Fruit fly (Drosophila melanogaster) whole organism, embryonic: ENCODE results near the gene ver.
A peak's percentile ranks its signal among the peaks of the same experiment; 100 is the strongest.

Experiments
- Atf-2 ChIP-seq: fragments of 200-800 bp; sonication (Bioruptor generic); optimal IDR thresholded peaks from 2 replicates; lab custom pipeline; 2016; ENCODE audit warnings: missing biosample characterization, missing genetic modification characterization
- Awh ChIP-seq: fragments of 200-800 bp; sonication (Bioruptor generic); IDR thresholded peaks from 2 replicates; pipeline ENCODE4, ENCODE4 v1.3.6; 2022; ENCODE audit warnings: missing biosample characterization, missing genetic modification characterization
- CG1024 ChIP-seq: fragments of 200-800 bp; sonication (Bioruptor generic); IDR thresholded peaks from 2 replicates; pipeline ENCODE4 v1.3.6; 2022; ENCODE audit warnings: missing biosample characterization, missing genetic modification characterization
- CG11560 ChIP-seq: fragments of 200-800 bp; sonication (Bioruptor generic); IDR thresholded peaks from 3 replicates; pipeline ENCODE4 v1.3.6; 2022; ENCODE audit warnings: missing biosample characterization, missing genetic modification characterization
- CG12104 ChIP-seq: fragments of 200-800 bp; sonication (Bioruptor generic); optimal IDR thresholded peaks from 3 replicates; lab custom pipeline; 2016; ENCODE audit warnings: missing biosample characterization, missing genetic modification characterization
- CG12744 ChIP-seq: fragments of 200-800 bp; sonication (Bioruptor generic); optimal IDR thresholded peaks from 2 replicates; lab custom pipeline; 2016; ENCODE audit warnings: missing biosample characterization, missing genetic modification characterization
- CG13296 ChIP-seq: fragments of 200-800 bp; sonication (Bioruptor generic); optimal IDR thresholded peaks from 3 replicates; lab custom pipeline; 2018; ENCODE audit warnings: missing biosample characterization, mild to moderate bottlenecking, missing genetic modification characterization
- CG14860 ChIP-seq: fragments of 200-800 bp; sonication (Bioruptor generic); IDR thresholded peaks from 3 replicates; pipeline ENCODE4 v1.3.6; 2022; ENCODE audit warnings: missing biosample characterization, missing genetic modification characterization; ENCODE audit not compliant: partially characterized antibody
- CG14965 ChIP-seq: fragments of 200-800 bp; sonication (Bioruptor generic); optimal IDR thresholded peaks from 2 replicates; lab custom pipeline; 2016; ENCODE audit warnings: missing biosample characterization, missing genetic modification characterization, borderline replicate concordance
- CG1529 ChIP-seq: fragments of 200-800 bp; sonication (Bioruptor generic); optimal IDR thresholded peaks from 3 replicates; lab custom pipeline; 2018; ENCODE audit warnings: missing biosample characterization, missing genetic modification characterization
- CG17612 ChIP-seq: fragments of 200-800 bp; sonication (Bioruptor generic); IDR thresholded peaks from 2 replicates; pipeline ENCODE4 v1.3.6; 2022; ENCODE audit warnings: missing biosample characterization, missing genetic modification characterization
- CG30020 ChIP-seq: fragments of 200-800 bp; optimal IDR thresholded peaks from 2 replicates; lab custom pipeline; 2019; ENCODE audit warnings: missing biosample characterization, mild to moderate bottlenecking, missing genetic modification characterization, moderate library complexity
- CG32532 ChIP-seq: fragments of 200-800 bp; sonication (Bioruptor generic); IDR thresholded peaks from 2 replicates; pipeline ENCODE4 v1.3.6; 2022; ENCODE audit warnings: missing biosample characterization, missing genetic modification characterization
- CG34422 ChIP-seq: fragments of 200-800 bp; sonication (Bioruptor generic); IDR thresholded peaks from 3 replicates; pipeline ENCODE4 v1.3.6; 2022; ENCODE audit warnings: missing biosample characterization, missing genetic modification characterization
- CG5245 ChIP-seq: fragments of 200-800 bp; sonication (Bioruptor generic); optimal IDR thresholded peaks from 3 replicates; lab custom pipeline; 2016; ENCODE audit warnings: missing biosample characterization, missing genetic modification characterization
- CG6272 ChIP-seq: fragments of 200-800 bp; sonication (Bioruptor generic); IDR thresholded peaks from 2 replicates; pipeline ENCODE4 v1.3.6; 2022; ENCODE audit warnings: missing biosample characterization, missing genetic modification characterization
- CG6791 ChIP-seq: fragments of 200-800 bp; sonication (Bioruptor generic); IDR thresholded peaks from 3 replicates; pipeline ENCODE4 v1.3.6; 2022; ENCODE audit warnings: missing biosample characterization, missing genetic modification characterization; ENCODE audit not compliant: partially characterized antibody
- CG7745 ChIP-seq: fragments of 200-800 bp; sonication (Bioruptor generic); optimal IDR thresholded peaks from 2 replicates; lab custom pipeline; 2018; ENCODE audit warnings: missing biosample characterization, mild to moderate bottlenecking, missing genetic modification characterization, moderate library complexity
- CG8089 ChIP-seq: fragments of 200-800 bp; sonication (Bioruptor generic); optimal IDR thresholded peaks from 3 replicates; lab custom pipeline; 2016; ENCODE audit warnings: missing biosample characterization, missing genetic modification characterization
- CG9215 ChIP-seq: fragments of 200-800 bp; sonication (Bioruptor generic); IDR thresholded peaks from 2 replicates; pipeline ENCODE4 v1.3.6; 2022; ENCODE audit warnings: missing biosample characterization, missing genetic modification characterization
- CG9727 ChIP-seq: fragments of 200-800 bp; sonication (Bioruptor generic); optimal IDR thresholded peaks from 3 replicates; lab custom pipeline; 2017; ENCODE audit warnings: missing biosample characterization, mild to moderate bottlenecking, missing genetic modification characterization
- CHES-1-like ChIP-seq: fragments of 200-800 bp; sonication (Bioruptor generic); optimal IDR thresholded peaks from 2 replicates; lab custom pipeline; 2016; ENCODE audit warnings: missing biosample characterization, missing genetic modification characterization
- D19B ChIP-seq: fragments of 200-800 bp; sonication (Bioruptor generic); optimal IDR thresholded peaks from 2 replicates; lab custom pipeline; 2017; ENCODE audit warnings: missing biosample characterization, mild to moderate bottlenecking, missing genetic modification characterization
- Dek ChIP-seq: fragments of 200-800 bp; sonication (Bioruptor generic); optimal IDR thresholded peaks from 3 replicates; lab custom pipeline; 2019; ENCODE audit warnings: missing biosample characterization, mild to moderate bottlenecking, missing genetic modification characterization, moderate library complexity
- Dfd ChIP-seq, 2 experiments: fragments of >200 bp; optimal IDR thresholded peaks; 2 replicates each; lab custom pipeline; 2017; ENCODE audit warnings: missing biosample characterization in 2 of 2, missing genetic modification characterization in 2 of 2
- Gug ChIP-seq: fragments of 200-800 bp; sonication (Bioruptor generic); IDR thresholded peaks from 4 replicates; pipeline ENCODE4 v1.3.6; 2022; ENCODE audit warnings: missing biosample characterization, missing genetic modification characterization
- H2.0 ChIP-seq: fragments of 200-800 bp; sonication (Bioruptor generic); IDR thresholded peaks from 2 replicates; pipeline ENCODE4 v1.3.6; 2022; ENCODE audit warnings: missing biosample characterization, missing genetic modification characterization
- HLHmδ ChIP-seq: fragments of 200-800 bp; sonication (Bioruptor generic); optimal IDR thresholded peaks from 2 replicates; lab custom pipeline; 2018; ENCODE audit warnings: missing biosample characterization, mild to moderate bottlenecking, missing genetic modification characterization, moderate library complexity
- Hmr ChIP-seq: fragments of 200-800 bp; sonication (Bioruptor generic); optimal IDR thresholded peaks from 3 replicates; lab custom pipeline; 2017; ENCODE audit warnings: mild to moderate bottlenecking, missing biosample characterization, missing genetic modification reagents, missing genetic modification characterization
- Nf-YB ChIP-seq: fragments of 200-800 bp; sonication (Bioruptor generic); optimal IDR thresholded peaks from 3 replicates; lab custom pipeline; 2019; ENCODE audit warnings: missing biosample characterization, mild to moderate bottlenecking, missing genetic modification characterization, moderate library complexity
- PHDP ChIP-seq: fragments of 200-800 bp; sonication (Bioruptor generic); optimal IDR thresholded peaks from 3 replicates; lab custom pipeline; 2018; ENCODE audit warnings: missing biosample characterization, mild to moderate bottlenecking, missing genetic modification characterization, moderate library complexity
- Ravus ChIP-seq: fragments of 200-800 bp; sonication (Bioruptor generic); IDR thresholded peaks from 2 replicates; pipeline ENCODE4 v1.3.6; 2022; ENCODE audit warnings: missing biosample characterization, missing genetic modification characterization
- Rfx ChIP-seq: fragments of 200-800 bp; sonication (Bioruptor generic); IDR thresholded peaks from 2 replicates; pipeline ENCODE4 v1.3.6; 2022; ENCODE audit warnings: missing biosample characterization, missing genetic modification characterization
- Sry-δ ChIP-seq: fragments of 200-800 bp; sonication (Bioruptor generic); optimal IDR thresholded peaks from 2 replicates; lab custom pipeline; 2016; ENCODE audit warnings: missing biosample characterization, missing genetic modification characterization
- Usf ChIP-seq: fragments of 200-800 bp; sonication (Bioruptor generic); optimal IDR thresholded peaks from 2 replicates; lab custom pipeline; 2017; ENCODE audit warnings: missing genotype, missing biosample characterization, missing genetic modification characterization
- ab ChIP-seq: fragments of 200-800 bp; sonication (Bioruptor generic); optimal IDR thresholded peaks from 2 replicates; lab custom pipeline; 2016; ENCODE audit warnings: missing biosample characterization, missing genetic modification characterization
- ac ChIP-seq: fragments of 200-800 bp; sonication (Bioruptor generic); optimal IDR thresholded peaks from 3 replicates; lab custom pipeline; 2017; ENCODE audit warnings: missing biosample characterization, mild to moderate bottlenecking, missing genetic modification characterization
- bigmax ChIP-seq: fragments of 200-800 bp; sonication (Bioruptor generic); optimal IDR thresholded peaks from 2 replicates; lab custom pipeline; 2018; ENCODE audit warnings: missing biosample characterization, mild to moderate bottlenecking, missing genetic modification characterization
- cad ChIP-seq: fragments of >200 bp; optimal IDR thresholded peaks from 2 replicates; lab custom pipeline; 2017; ENCODE audit warnings: missing biosample characterization, missing genetic modification characterization
- chn ChIP-seq: fragments of 200-800 bp; sonication (Bioruptor generic); optimal IDR thresholded peaks from 2 replicates; lab custom pipeline; 2016; ENCODE audit warnings: missing biosample characterization, missing genetic modification characterization
- ftz-f1 ChIP-seq: fragments of 200-800 bp; sonication (Bioruptor generic); optimal IDR thresholded peaks from 2 replicates; lab custom pipeline; 2016; ENCODE audit warnings: missing biosample characterization, missing genetic modification characterization
- nmo ChIP-seq: fragments of 200-800 bp; sonication (Bioruptor generic); optimal IDR thresholded peaks from 2 replicates; lab custom pipeline; 2018; ENCODE audit warnings: missing biosample characterization, mild to moderate bottlenecking, missing genetic modification characterization, moderate library complexity
- odd ChIP-seq: fragments of 200-800 bp; sonication (Bioruptor generic); optimal IDR thresholded peaks from 2 replicates; lab custom pipeline; 2017; ENCODE audit warnings: missing biosample characterization, mild to moderate bottlenecking, missing genetic modification characterization
- org-1 ChIP-seq: fragments of 200-800 bp; sonication (Bioruptor generic); optimal IDR thresholded peaks from 2 replicates; lab custom pipeline; 2017; ENCODE audit warnings: missing biosample characterization, missing genetic modification characterization
- pros ChIP-seq: fragments of 200-800 bp; sonication (Bioruptor generic); optimal IDR thresholded peaks from 3 replicates; lab custom pipeline; 2019; ENCODE audit warnings: missing biosample characterization, mild to moderate bottlenecking, missing genetic modification characterization, moderate library complexity
- salm ChIP-seq: fragments of 200-800 bp; sonication (Bioruptor generic); optimal IDR thresholded peaks from 2 replicates; lab custom pipeline; 2018; ENCODE audit warnings: missing biosample characterization, mild to moderate bottlenecking, missing genetic modification characterization
- seq ChIP-seq: fragments of 200-800 bp; sonication (Bioruptor generic); IDR thresholded peaks from 2 replicates; pipeline ENCODE4 v1.3.6; 2022; ENCODE audit warnings: missing biosample characterization, missing genetic modification characterization
- shn ChIP-seq: fragments of 200-800 bp; sonication (Bioruptor generic); optimal IDR thresholded peaks from 3 replicates; lab custom pipeline; 2016; ENCODE audit warnings: missing biosample characterization, missing genetic modification characterization
- slou ChIP-seq: fragments of 200-800 bp; sonication (Bioruptor generic); optimal IDR thresholded peaks from 3 replicates; lab custom pipeline; 2016; ENCODE audit warnings: missing biosample characterization, missing genetic modification characterization
- tin ChIP-seq: fragments of 200-800 bp; sonication (Bioruptor generic); optimal IDR thresholded peaks from 3 replicates; lab custom pipeline; 2016; ENCODE audit warnings: missing biosample characterization, missing genetic modification characterization
- twi ChIP-seq: fragments of 200-800 bp; optimal IDR thresholded peaks from 2 replicates; lab custom pipeline; 2019; ENCODE audit warnings: missing biosample characterization, mild to moderate bottlenecking, missing genetic modification characterization, moderate library complexity
- vvl ChIP-seq: fragments of 200-800 bp; sonication (Bioruptor generic); IDR thresholded peaks from 2 replicates; pipeline ENCODE4 v1.3.6; 2022; ENCODE audit warnings: missing biosample characterization, missing genetic modification characterization
- zfh1 ChIP-seq: fragments of 200-800 bp; sonication (Bioruptor generic); IDR thresholded peaks from 3 replicates; pipeline ENCODE4 v1.3.6; 2022; ENCODE audit warnings: missing biosample characterization, missing genetic modification characterization

The ver gene

DNA sequence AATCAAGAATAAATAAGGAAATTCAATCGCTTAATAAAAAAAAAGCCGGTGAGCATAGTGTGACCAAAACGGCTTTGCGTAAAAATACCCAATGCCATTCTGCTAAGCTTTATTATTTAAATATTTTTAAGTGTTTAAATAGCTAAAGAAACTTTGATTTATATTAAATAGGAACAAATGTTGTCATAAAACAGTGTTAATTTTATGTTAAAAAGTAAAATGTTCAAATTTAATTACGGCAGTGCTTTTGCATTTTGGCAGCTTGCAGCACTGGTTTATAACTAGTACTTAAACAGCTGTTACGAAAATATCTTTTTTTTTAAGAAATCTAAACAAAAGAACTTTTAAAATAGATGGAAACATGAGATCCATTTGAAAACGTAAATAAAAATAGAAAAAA is 22.5 kb upstream of the ver start, which contains the start of the genes CG10638 and CG10681:
Gene CG10638, minus strand, starts transcription at position 63 of the 400 bp plus-strand sequence.
Gene CG10681, plus strand, starts transcription at position 265 of the 400 bp plus-strand sequence.
- TF ChIP-seq cad (GFP tag; lab: Kevin White, UChicago) = no peak
- TF ChIP-seq CG12104 (GFP tag; lab: Kevin White, UChicago) = peak; percentile 30
- no peak for TF ChIP-seq ab (GFP tag; lab: Kevin White, UChicago)
- TF ChIP-seq CG5245 (GFP tag; lab: Kevin White, UChicago) = peak; percentile 49
- TF ChIP-seq CG8089 (GFP tag; lab: Kevin White, UChicago) = no peak
- peak; percentile 33 for TF ChIP-seq CG30020 (tag; lab: Kevin White, UChicago)
- no peak for TF ChIP-seq CG14965
- TF ChIP-seq Dek (tag; lab: Kevin White, UChicago) = peak; percentile 20
- TF ChIP-seq Gug (GFP tag; lab: Robert Waterston, UW) = no peak
- no peak for TF ChIP-seq CG17612 (GFP tag; lab: Robert Waterston, UW)
- TF ChIP-seq CG13296 (GFP tag; lab: Kevin White, UChicago) = peak; percentile 54
- no peak for TF ChIP-seq Awh (GFP tag; lab: Robert Waterston, UW)
- no peak for TF ChIP-seq H2.0 (GFP tag; lab: Robert Waterston, UW)
- peak; percentile 78 for TF ChIP-seq ftz-f1
- TF ChIP-seq CG14860 (GFP tag; lab: Robert Waterston, UW) = no peak
- peak; percentile 16 for TF ChIP-seq chn (GFP tag; lab: Kevin White, UChicago)
- TF ChIP-seq D19B (GFP tag; lab: Kevin White, UChicago) = no peak
- TF ChIP-seq CHES-1-like = peak; percentile 3
- no peak for TF ChIP-seq CG9215 (GFP tag; lab: Robert Waterston, UW)
- TF ChIP-seq org-1 (GFP tag; lab: Kevin White, UChicago) = no peak
- TF ChIP-seq Sry-δ = no peak
- TF ChIP-seq odd (GFP tag; lab: Kevin White, UChicago) = no peak
- TF ChIP-seq CG9727 (GFP tag; lab: Kevin White, UChicago) = peak; percentile 26
- no peak for TF ChIP-seq Atf-2 (GFP tag; lab: Kevin White, UChicago)
- TF ChIP-seq nmo (GFP tag; lab: Kevin White, UChicago) = peak; percentile 55
- TF ChIP-seq shn (GFP tag; lab: Kevin White, UChicago) = no peak
- peak; percentile 65 for TF ChIP-seq PHDP (tag; lab: Kevin White, UChicago)
- no peak for TF ChIP-seq slou (GFP tag; lab: Kevin White, UChicago)
- peak; percentile 50 for TF ChIP-seq vvl
- no peak for TF ChIP-seq ac
- TF ChIP-seq CG32532 = no peak
- TF ChIP-seq Hmr (GFP tag; lab: Kevin White, UChicago) = peak; percentile 13
- no peak for TF ChIP-seq CG7745 (tag; lab: Kevin White, UChicago)
- no peak for TF ChIP-seq CG1024 (GFP tag; lab: Robert Waterston, UW)
- no peak for TF ChIP-seq bigmax (GFP tag; lab: Kevin White, UChicago)
- TF ChIP-seq CG34422 (GFP tag; lab: Robert Waterston, UW) = peak; percentile 55; the same call in 1 of the 3 replicates
- TF ChIP-seq zfh1 (GFP tag; lab: Robert Waterston, UW) = no peak
- TF ChIP-seq CG12744 = no peak
- TF ChIP-seq salm (tag; lab: Kevin White, UChicago) = no peak
- TF ChIP-seq twi = no peak
- no peak for TF ChIP-seq CG6272 (GFP tag; lab: Robert Waterston, UW)
- no peak for TF ChIP-seq CG6791 (GFP tag; lab: Robert Waterston, UW)
- TF ChIP-seq tin = peak; percentile 43
- TF ChIP-seq Nf-YB (GFP tag; lab: Kevin White, UChicago) = no peak
- TF ChIP-seq CG1529 (GFP tag; lab: Kevin White, UChicago) = no peak
- TF ChIP-seq HLHmδ = no peak
- TF ChIP-seq pros (GFP tag; lab: Kevin White, UChicago) = no peak
- TF ChIP-seq Rfx (GFP tag; lab: Robert Waterston, UW) = peak; percentile 21; the same call in 1 of the 2 replicates
- no peak for TF ChIP-seq Usf (GFP tag; lab: Kevin White, UChicago)
- TF ChIP-seq Ravus = no peak
- TF ChIP-seq Dfd (GFP tag; optimal IDR thresholded peaks at IDR 0.05; lab: Kevin White, UChicago) = no peak
- no peak for TF ChIP-seq CG11560 (tag; lab: Robert Waterston, UW)
- TF ChIP-seq seq = no peak
